In the genomic region with DNA sequence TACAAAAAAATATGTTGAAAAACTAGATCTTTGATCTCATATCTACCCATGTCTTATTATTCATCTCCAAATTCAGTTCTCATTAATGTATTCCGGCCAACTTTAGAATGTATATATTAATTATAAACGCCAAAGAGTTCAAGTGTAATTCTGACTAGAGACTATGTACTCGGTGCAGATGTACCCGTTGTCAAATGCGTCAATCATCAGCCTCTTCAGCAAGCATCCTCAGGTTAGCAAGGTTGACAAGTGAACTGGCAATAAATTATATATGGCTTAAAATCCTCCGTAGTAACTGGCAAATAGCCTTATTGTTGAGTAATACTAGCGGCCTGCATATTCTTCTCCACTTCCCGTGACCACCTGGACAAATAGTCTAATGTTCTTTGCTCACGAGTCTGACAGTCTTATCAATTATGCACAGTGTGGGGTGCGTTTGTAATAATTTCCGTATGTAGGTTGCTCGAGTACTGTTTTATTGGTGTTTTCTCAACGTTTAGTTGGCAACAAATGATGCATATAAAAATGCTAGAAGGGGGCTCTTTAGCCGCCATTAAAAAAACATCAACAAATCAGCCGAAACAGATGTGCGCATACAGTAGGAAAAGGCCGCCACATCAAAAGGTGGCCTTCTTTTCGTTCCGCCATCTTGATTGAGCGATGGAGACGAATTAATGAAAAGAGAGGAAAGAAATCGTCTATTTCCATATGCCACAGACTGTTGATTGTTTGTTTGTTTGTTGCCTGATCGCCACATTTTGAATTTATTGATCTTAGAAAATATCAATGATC, we compare ENCODE assay signal across 4 worm cellular contexts.
TF ChIP-seq lines count a peak whose summit lies in the region.

No protein-coding gene starts in this region.

TF ChIP-seq in whole organism, L1 larva, 84 proteins besides CTCF, POLR2A, EP300 and RAD21 (continued from another document):
- TF ChIP-seq grh-1 (GFP tag; IDR thresholded peaks at IDR 0.05; lab: Robert Waterston, UW) (no peak), swsn-7 (tag; optimal IDR thresholded peaks at IDR 0.05; lab: Kevin White, UChicago) (no peak), nhr-85 (tag; lab: Kevin White, UChicago) (peak; percentile 87), ets-5 (GFP tag; IDR thresholded peaks at IDR 0.05; lab: Robert Waterston, UW) (no peak), fkh-8 (tag; optimal IDR thresholded peaks at IDR 0.05; lab: Kevin White, UChicago) (no peak), blmp-1 (tag; optimal IDR thresholded peaks at IDR 0.05; lab: Kevin White, UChicago) (peak; percentile 16), fkh-4 (tag; optimal IDR thresholded peaks at IDR 0.05; lab: Kevin White, UChicago; ENCODE audit: borderline replicate concordance) (peak; percentile 48), lin-14 (GFP tag; optimal IDR thresholded peaks at IDR 0.05; lab: Kevin White, UChicago) (peak; percentile 47)

TF ChIP-seq in whole organism, L2 larva, 48 proteins besides CTCF, POLR2A, EP300 and RAD21 (continued from another document):
- TF ChIP-seq ZK546.5 (tag; optimal IDR thresholded peaks at IDR 0.05; lab: Kevin White, UChicago) (no peak), ceh-16 (tag; optimal IDR thresholded peaks at IDR 0.05; lab: Kevin White, UChicago) (peak; percentile 4)
TF ChIP-seq in whole organism, L2 larva: peak in this region for 3.

TF ChIP-seq in whole organism, L3 larva, 47 proteins besides CTCF, POLR2A, EP300 and RAD21 (continued from another document):
- no peak for TF ChIP-seq ceh-16 (tag; optimal IDR thresholded peaks at IDR 0.05; lab: Kevin White, UChicago)
- TF ChIP-seq eor-1 (tag; optimal IDR thresholded peaks at IDR 0.05; lab: Kevin White, UChicago), result no peak
- TF ChIP-seq nhr-23 (tag; optimal IDR thresholded peaks at IDR 0.05; lab: Kevin White, UChicago), result no peak
- TF ChIP-seq fkh-10 (GFP tag; optimal IDR thresholded peaks at IDR 0.05; lab: Kevin White, UChicago), result no peak
- TF ChIP-seq egl-5 (tag; optimal IDR thresholded peaks at IDR 0.05; lab: Kevin White, UChicago), result peak; percentile 52
- no peak for TF ChIP-seq daf-12 (tag; optimal IDR thresholded peaks at IDR 0.05; lab: Kevin White, UChicago)
- no peak for TF ChIP-seq zag-1 (tag; optimal IDR thresholded peaks at IDR 0.05; lab: Kevin White, UChicago)
- peak; percentile 61 for TF ChIP-seq pqm-1 (tag; optimal IDR thresholded peaks at IDR 0.05; lab: Kevin White, UChicago)
- no peak for TF ChIP-seq ZK546.5 (tag; optimal IDR thresholded peaks at IDR 0.05; lab: Kevin White, UChicago)
- TF ChIP-seq nhr-12 (tag; optimal IDR thresholded peaks at IDR 0.05; lab: Kevin White, UChicago), result no peak
- TF ChIP-seq nfya-1 (tag; optimal IDR thresholded peaks at IDR 0.05; lab: Kevin White, UChicago; ENCODE audit: insufficient read depth), result no peak
- peak; percentile 15 for TF ChIP-seq elt-2 (tag; optimal IDR thresholded peaks at IDR 0.05; lab: Kevin White, UChicago)
- no peak for TF ChIP-seq elt-3 (tag; optimal IDR thresholded peaks at IDR 0.05; lab: Kevin White, UChicago)
- TF ChIP-seq aly-2 (tag; optimal IDR thresholded peaks at IDR 0.05; lab: Kevin White, UChicago), result no peak
- no peak for TF ChIP-seq ceh-82 (tag; optimal IDR thresholded peaks at IDR 0.05; lab: Kevin White, UChicago)
- TF ChIP-seq R02D3.7 (tag; optimal IDR thresholded peaks at IDR 0.05; lab: Kevin White, UChicago), result no peak
- TF ChIP-seq ceh-9 (tag; optimal IDR thresholded peaks at IDR 0.05; lab: Kevin White, UChicago), result no peak
- no peak for TF ChIP-seq nhr-43 (tag; optimal IDR thresholded peaks at IDR 0.05; lab: Kevin White, UChicago; ENCODE audit: poor library complexity, severe bottlenecking)
- TF ChIP-seq ztf-11 (tag; optimal IDR thresholded peaks at IDR 0.05; lab: Kevin White, UChicago), result no peak
- TF ChIP-seq nhr-76 (tag; optimal IDR thresholded peaks at IDR 0.05; lab: Kevin White, UChicago), result no peak
- TF ChIP-seq egl-27 (tag; optimal IDR thresholded peaks at IDR 0.05; lab: Kevin White, UChicago), result no peak
- TF ChIP-seq sea-2 (GFP tag; optimal IDR thresholded peaks at IDR 0.05; lab: Kevin White, UChicago), result no peak

TF ChIP-seq in whole organism, L4 larva, 104 proteins besides CTCF, POLR2A, EP300 and RAD21 (continued from another document):
- TF ChIP-seq unc-62 (GFP tag; optimal IDR thresholded peaks at IDR 0.05 in 1 of 2; lab: Kevin White, UChicago) (peak in 1 of 2 experiments; percentile 58), unc-62 (tag; optimal IDR thresholded peaks at IDR 0.05; lab: Kevin White, UChicago) (no peak), dve-1 (tag; optimal IDR thresholded peaks at IDR 0.05; lab: Kevin White, UChicago; ENCODE audit: insufficient read depth) (peak; percentile 15), mdl-1 (tag; optimal IDR thresholded peaks at IDR 0.05; lab: Kevin White, UChicago) (no peak), lsy-2 (tag; optimal IDR thresholded peaks at IDR 0.05; lab: Kevin White, UChicago) (no peak), nhr-28 (tag; optimal IDR thresholded peaks at IDR 0.05; lab: Kevin White, UChicago) (peak; percentile 5), F49E8.2 (tag; optimal IDR thresholded peaks at IDR 0.05; lab: Kevin White, UChicago; ENCODE audit: borderline replicate concordance) (no peak), madf-9 (GFP tag; conservative IDR thresholded peaks at IDR 0.05; lab: Robert Waterston, UW) (no peak), ceh-20 (GFP tag; IDR thresholded peaks at IDR 0.05; lab: Robert Waterston, UW) (no peak), pqm-1 (tag; optimal IDR thresholded peaks at IDR 0.05; lab: Kevin White, UChicago) (peak; percentile 30), nhr-48 (tag; optimal IDR thresholded peaks at IDR 0.05; lab: Kevin White, UChicago) (peak; percentile 93), lin-39 (tag; optimal IDR thresholded peaks at IDR 0.05; lab: Kevin White, UChicago) (no peak), Y48G9A.11 (GFP tag; IDR thresholded peaks at IDR 0.05; lab: Robert Waterston, UW) (no peak)
TF ChIP-seq in whole organism, L4 larva: peak in this region for 10.
